Worm (Caenorhabditis elegans): ENCODE results near the gene irld-8.

The irld-8 gene

ce11 chrIV:8080166-8080565, 35.4 kb upstream of the irld-8 start:
- TF ChIP-seq T23F11.4 (GFP tag; optimal IDR thresholded peaks at IDR 0.05): no peak
- peak; percentile 13 for TF ChIP-seq elt-4 (tag; optimal IDR thresholded peaks at IDR 0.05)

- TF ChIP-seq unc-42 (tag; optimal IDR thresholded peaks at IDR 0.05): peak; percentile 62
- no peak for TF ChIP-seq hlh-30 (tag; optimal IDR thresholded peaks at IDR 0.05; ENCODE audit: insufficient read depth)
Observed at ce11 chrIV:8080782-8081181, 34.8 kb upstream of the irld-8 start.

ce11 chrIV:8086552-8086951, 29.0 kb upstream of the irld-8 start, which contains the start of gene nsy-7:
nsy-7 (minus strand) TSS chrIV:8086652.
- no peak for TF ChIP-seq ceh-19 (GFP tag; optimal IDR thresholded peaks at IDR 0.05)
- TF ChIP-seq ceh-14 (tag; optimal IDR thresholded peaks at IDR 0.05): no peak
- no peak for TF ChIP-seq npax-4 (tag; optimal IDR thresholded peaks at IDR 0.05)
- TF ChIP-seq ref-2 (tag; optimal IDR thresholded peaks at IDR 0.05): no peak
- TF ChIP-seq eyg-1 (tag; optimal IDR thresholded peaks at IDR 0.05): no peak
- TF ChIP-seq odd-2 (tag; optimal IDR thresholded peaks at IDR 0.05): no peak

ce11 chrIV:8091539-8091938, 24.0 kb upstream of the irld-8 start:
- TF ChIP-seq hlh-13 (GFP tag; optimal IDR thresholded peaks at IDR 0.05): no peak
- TF ChIP-seq pros-1 (tag; optimal IDR thresholded peaks at IDR 0.05): no peak
- no peak for TF ChIP-seq zip-5 (tag; optimal IDR thresholded peaks at IDR 0.05)
- TF ChIP-seq ceh-48 (tag; optimal IDR thresholded peaks at IDR 0.05): no peak
- no peak for TF ChIP-seq ceh-22 (tag; optimal IDR thresholded peaks at IDR 0.05)
- no peak for TF ChIP-seq C08G9.2 (tag; optimal IDR thresholded peaks at IDR 0.05)
- no peak for TF ChIP-seq pha-2 (tag; optimal IDR thresholded peaks at IDR 0.05)
- TF ChIP-seq hlh-6 (tag; optimal IDR thresholded peaks at IDR 0.05): no peak
- no peak for TF ChIP-seq ceh-34 (tag; optimal IDR thresholded peaks at IDR 0.05)
- TF ChIP-seq ref-2 (tag; optimal IDR thresholded peaks at IDR 0.05): no peak
- TF ChIP-seq tbx-7 (tag; optimal IDR thresholded peaks at IDR 0.05): no peak
- TF ChIP-seq elt-2 (tag; optimal IDR thresholded peaks at IDR 0.05): no peak
- no peak for TF ChIP-seq rnt-1 (tag; optimal IDR thresholded peaks at IDR 0.05)
- no peak for TF ChIP-seq fax-1 (tag; optimal IDR thresholded peaks at IDR 0.05)

ce11 chrIV:8096375-8096774, 19.2 kb upstream of the irld-8 start:
- no peak for TF ChIP-seq pat-9 (tag; optimal IDR thresholded peaks at IDR 0.05)
- TF ChIP-seq unc-42 (tag; optimal IDR thresholded peaks at IDR 0.05): peak; percentile 7
- TF ChIP-seq che-1 (tag; optimal IDR thresholded peaks at IDR 0.05): no peak

- TF ChIP-seq dve-1 (tag; optimal IDR thresholded peaks at IDR 0.05): no peak
- no peak for TF ChIP-seq F13H6.1 (tag; optimal IDR thresholded peaks at IDR 0.05)
- TF ChIP-seq ttx-3 (tag; optimal IDR thresholded peaks at IDR 0.05): no peak
- no peak for TF ChIP-seq tbx-7 (tag; optimal IDR thresholded peaks at IDR 0.05)
- no peak for TF ChIP-seq hlh-8 (tag; optimal IDR thresholded peaks at IDR 0.05)
- no peak for TF ChIP-seq ceh-30 (tag; optimal IDR thresholded peaks at IDR 0.05)
- no peak for TF ChIP-seq rnt-1 (tag; optimal IDR thresholded peaks at IDR 0.05)
- no peak for TF ChIP-seq eyg-1 (tag; optimal IDR thresholded peaks at IDR 0.05)
- no peak for TF ChIP-seq elt-2 (tag; optimal IDR thresholded peaks at IDR 0.05)
Observed at ce11 chrIV:8099601-8100000, 16.0 kb upstream of the irld-8 start, which contains the start of gene Y42H9AR.2. Y42H9AR.2 (plus strand) TSS chrIV:8099901.

- TF ChIP-seq C38D4.7 (GFP tag; optimal IDR thresholded peaks at IDR 0.05) (no peak), elt-2 (tag; optimal IDR thresholded peaks at IDR 0.05) (peak; percentile 82)
Observed at ce11 chrIV:8102231-8102630, 13.3 kb upstream of the irld-8 start, which contains the start of gene Y42H9AR.5. Y42H9AR.5 (plus strand) TSS chrIV:8102531.

Data from whole organism, late embryonic.